Fruit fly (Drosophila melanogaster) whole organism, embryonic: ENCODE results near the gene Mob3.

ENCODE experiments used
- Abd-B ChIP-seq: fragments of 200-800 bp; sonication (Bioruptor generic); optimal IDR thresholded peaks from 2 replicates; lab custom pipeline; 2018; ENCODE audit warnings: missing biosample characterization, mild to moderate bottlenecking, missing genetic modification characterization, moderate library complexity
- Ada2b ChIP-seq: fragments of 200-800 bp; sonication (Bioruptor generic); IDR thresholded peaks from 2 replicates; pipeline ENCODE4 v1.3.6; 2022; ENCODE audit warnings: missing biosample characterization, missing genetic modification characterization
- Adf1 ChIP-seq: fragments of 200-800 bp; sonication (Bioruptor generic); IDR thresholded peaks from 2 replicates; pipeline ENCODE4 v1.3.6; 2022; ENCODE audit warnings: missing biosample characterization, missing genetic modification characterization
- B-H2 ChIP-seq: fragments of 200-800 bp; sonication (Bioruptor generic); optimal IDR thresholded peaks from 2 replicates; lab custom pipeline; 2018; ENCODE audit warnings: missing biosample characterization, mild to moderate bottlenecking, missing genetic modification characterization
- CG13624 ChIP-seq: fragments of 200-800 bp; sonication (Bioruptor generic); optimal IDR thresholded peaks from 2 replicates; lab custom pipeline; 2016; ENCODE audit warnings: missing biosample characterization, missing genetic modification characterization
- CG13775 ChIP-seq: fragments of 200-800 bp; sonication (Bioruptor generic); optimal IDR thresholded peaks from 3 replicates; lab custom pipeline; 2017; ENCODE audit warnings: missing biosample characterization, mild to moderate bottlenecking, missing genetic modification characterization
- CG13894 ChIP-seq: fragments of 200-800 bp; sonication (Bioruptor generic); optimal IDR thresholded peaks from 3 replicates; lab custom pipeline; 2018; ENCODE audit warnings: missing biosample characterization, mild to moderate bottlenecking, missing genetic modification characterization, moderate library complexity
- CG30403 ChIP-seq: fragments of 200-800 bp; sonication (Bioruptor generic); optimal IDR thresholded peaks from 3 replicates; lab custom pipeline; 2016; ENCODE audit warnings: missing biosample characterization, missing genetic modification characterization
- CG3065 ChIP-seq: fragments of 200-800 bp; sonication (Bioruptor generic); optimal IDR thresholded peaks from 2 replicates; lab custom pipeline; 2016; ENCODE audit warnings: missing biosample characterization, missing genetic modification characterization
- CG31224 ChIP-seq: fragments of 200-800 bp; sonication (Bioruptor generic); IDR thresholded peaks from 2 replicates; pipeline ENCODE4 v1.3.6; 2022; ENCODE audit warnings: missing biosample characterization, missing genetic modification characterization
- CG3163 ChIP-seq: fragments of 200-800 bp; sonication (Bioruptor generic); optimal IDR thresholded peaks from 3 replicates; lab custom pipeline; 2016; ENCODE audit warnings: missing biosample characterization, missing genetic modification characterization
- CG3281 ChIP-seq: fragments of 200-800 bp; sonication (Bioruptor generic); optimal IDR thresholded peaks from 3 replicates; lab custom pipeline; 2017; ENCODE audit warnings: missing biosample characterization, mild to moderate bottlenecking, missing genetic modification characterization
- CG6254 ChIP-seq: fragments of 200-800 bp; sonication (Bioruptor generic); optimal IDR thresholded peaks from 3 replicates; lab custom pipeline; 2017; ENCODE audit warnings: mild to moderate bottlenecking, missing biosample characterization, missing genetic modification reagents, missing genetic modification characterization
- CG7745 ChIP-seq: fragments of 200-800 bp; sonication (Bioruptor generic); optimal IDR thresholded peaks from 2 replicates; lab custom pipeline; 2018; ENCODE audit warnings: missing biosample characterization, mild to moderate bottlenecking, missing genetic modification characterization, moderate library complexity
- CG8478 ChIP-seq: fragments of >200 bp; optimal IDR thresholded peaks from 2 replicates; lab custom pipeline; 2018
- CG9609 ChIP-seq: fragments of 200-800 bp; sonication (Bioruptor generic); optimal IDR thresholded peaks from 3 replicates; lab custom pipeline; 2016; ENCODE audit warnings: missing biosample characterization, missing genetic modification characterization
- CG9817 ChIP-seq: fragments of 200-800 bp; sonication (Bioruptor generic); optimal IDR thresholded peaks from 2 replicates; lab custom pipeline; 2018; ENCODE audit warnings: missing biosample characterization, mild to moderate bottlenecking, missing genetic modification characterization, moderate library complexity
- Deaf1 ChIP-seq: fragments of 200-800 bp; optimal IDR thresholded peaks from 3 replicates; lab custom pipeline; 2019; ENCODE audit warnings: missing biosample characterization, mild to moderate bottlenecking, missing genetic modification characterization, moderate library complexity
- Dip2 ChIP-seq: fragments of 200-800 bp; sonication (Bioruptor generic); IDR thresholded peaks from 2 replicates; pipeline ENCODE4 v1.3.6; 2022; ENCODE audit warnings: missing biosample characterization, missing genetic modification characterization
- E2f1 ChIP-seq: fragments of 200-800 bp; sonication (Bioruptor generic); IDR thresholded peaks from 2 replicates; pipeline ENCODE4 v1.3.6; 2022; ENCODE audit warnings: missing biosample characterization, missing genetic modification characterization
- H2.0 ChIP-seq: fragments of 200-800 bp; sonication (Bioruptor generic); IDR thresholded peaks from 2 replicates; pipeline ENCODE4 v1.3.6; 2022; ENCODE audit warnings: missing biosample characterization, missing genetic modification characterization
- HLH54F ChIP-seq: fragments of 200-800 bp; sonication (Bioruptor generic); optimal IDR thresholded peaks from 3 replicates; lab custom pipeline; 2016; ENCODE audit warnings: missing biosample characterization, missing genetic modification characterization
- HmgZ ChIP-seq: fragments of 200-800 bp; sonication (Bioruptor generic); optimal IDR thresholded peaks from 2 replicates; lab custom pipeline; 2018; ENCODE audit warnings: missing biosample characterization, mild to moderate bottlenecking, missing genetic modification characterization
- Hr3 ChIP-seq: fragments of 200-800 bp; sonication (Bioruptor generic); optimal IDR thresholded peaks from 3 replicates; lab custom pipeline; 2016; ENCODE audit warnings: missing biosample characterization, missing genetic modification characterization
- Hr39 ChIP-seq: fragments of >200 bp; optimal IDR thresholded peaks from 2 replicates; lab custom pipeline; 2017
- Hsf ChIP-seq: fragments of 200-800 bp; sonication (Bioruptor generic); optimal IDR thresholded peaks from 3 replicates; lab custom pipeline; 2016; ENCODE audit warnings: missing biosample characterization, missing genetic modification characterization
- Jarid2 ChIP-seq: fragments of 200-800 bp; sonication (Bioruptor generic); optimal IDR thresholded peaks from 3 replicates; lab custom pipeline; 2017; ENCODE audit warnings: mild to moderate bottlenecking, missing biosample characterization, missing genetic modification reagents, missing genetic modification characterization
- Max ChIP-seq: fragments of 200-800 bp; sonication (Bioruptor generic); optimal IDR thresholded peaks from 2 replicates; lab custom pipeline; 2016; ENCODE audit warnings: missing biosample characterization, mild to moderate bottlenecking, missing genetic modification characterization
- Mes4 ChIP-seq: fragments of 200-800 bp; sonication (Bioruptor generic); optimal IDR thresholded peaks from 2 replicates; lab custom pipeline; 2016; ENCODE audit warnings: missing biosample characterization, missing genetic modification characterization
- Myb ChIP-seq: fragments of 200-800 bp; sonication (Bioruptor generic); optimal IDR thresholded peaks from 2 replicates; lab custom pipeline; 2016; ENCODE audit warnings: missing biosample characterization, missing genetic modification characterization
- NK7.1 ChIP-seq: fragments of 200-800 bp; sonication (Bioruptor generic); optimal IDR thresholded peaks from 3 replicates; lab custom pipeline; 2016; ENCODE audit warnings: missing biosample characterization, missing genetic modification characterization
- Ravus ChIP-seq: fragments of 200-800 bp; sonication (Bioruptor generic); IDR thresholded peaks from 2 replicates; pipeline ENCODE4 v1.3.6; 2022; ENCODE audit warnings: missing biosample characterization, missing genetic modification characterization
- caup ChIP-seq: fragments of 200-800 bp; sonication (Bioruptor generic); optimal IDR thresholded peaks from 3 replicates; lab custom pipeline; 2017; ENCODE audit warnings: missing biosample characterization, mild to moderate bottlenecking, missing genetic modification characterization, moderate library complexity; ENCODE audit not compliant: severe bottlenecking
- cwo ChIP-seq: fragments of 200-800 bp; sonication (Bioruptor generic); optimal IDR thresholded peaks from 3 replicates; lab custom pipeline; 2017; ENCODE audit warnings: missing biosample characterization, missing genetic modification characterization, mild to moderate bottlenecking, moderate library complexity, missing genetic modification reagents
- dati ChIP-seq: fragments of 200-800 bp; sonication (Bioruptor generic); IDR thresholded peaks from 2 replicates; pipeline ENCODE4 v1.3.6; 2022; ENCODE audit warnings: missing biosample characterization, missing genetic modification characterization
- gem ChIP-seq: fragments of 200-800 bp; sonication (Bioruptor generic); optimal IDR thresholded peaks from 2 replicates; lab custom pipeline; 2019; ENCODE audit warnings: missing biosample characterization, mild to moderate bottlenecking, missing genetic modification characterization, moderate library complexity
- her ChIP-seq: fragments of 200-800 bp; sonication (Bioruptor generic); optimal IDR thresholded peaks from 2 replicates; lab custom pipeline; 2016; ENCODE audit warnings: missing biosample characterization, missing genetic modification characterization
- ind ChIP-seq: fragments of 200-800 bp; sonication (Bioruptor generic); optimal IDR thresholded peaks from 3 replicates; lab custom pipeline; 2016; ENCODE audit warnings: missing biosample characterization, missing genetic modification characterization
- kay ChIP-seq: fragments of 200-800 bp; sonication (Bioruptor generic); optimal IDR thresholded peaks from 2 replicates; lab custom pipeline; 2016; ENCODE audit warnings: missing biosample characterization, missing genetic modification characterization
- knrl ChIP-seq: fragments of 200-800 bp; sonication (Bioruptor generic); IDR thresholded peaks from 3 replicates; pipeline ENCODE4 v1.3.6; 2022; ENCODE audit warnings: missing biosample characterization, missing genetic modification characterization; ENCODE audit not compliant: partially characterized antibody
- mam ChIP-seq: fragments of 200-800 bp; sonication (Bioruptor generic); optimal IDR thresholded peaks from 3 replicates; lab custom pipeline; 2016; ENCODE audit warnings: missing biosample characterization, missing genetic modification characterization
- oc ChIP-seq: fragments of 200-800 bp; sonication (Bioruptor generic); optimal IDR thresholded peaks from 2 replicates; lab custom pipeline; 2018; ENCODE audit warnings: missing biosample characterization, mild to moderate bottlenecking, missing genetic modification characterization, moderate library complexity
- pfk ChIP-seq: fragments of 200-800 bp; sonication (Bioruptor generic); optimal IDR thresholded peaks from 2 replicates; lab custom pipeline; 2018; ENCODE audit warnings: missing biosample characterization, mild to moderate bottlenecking, missing genetic modification characterization, moderate library complexity
- pnt ChIP-seq: fragments of 200-800 bp; sonication (Bioruptor generic); optimal IDR thresholded peaks from 3 replicates; lab custom pipeline; 2016; ENCODE audit warnings: missing biosample characterization, missing genetic modification characterization
- pros ChIP-seq: fragments of 200-800 bp; sonication (Bioruptor generic); optimal IDR thresholded peaks from 3 replicates; lab custom pipeline; 2019; ENCODE audit warnings: missing biosample characterization, mild to moderate bottlenecking, missing genetic modification characterization, moderate library complexity
- rib ChIP-seq: fragments of 200-800 bp; sonication (Bioruptor generic); IDR thresholded peaks from 2 replicates; pipeline ENCODE4 v1.3.6; 2022; ENCODE audit warnings: missing biosample characterization, missing genetic modification characterization
- row ChIP-seq: fragments of 200-800 bp; sonication (Bioruptor generic); IDR thresholded peaks from 3 replicates; pipeline ENCODE4 v1.3.6; 2022; ENCODE audit warnings: missing biosample characterization, missing genetic modification characterization
- schlank ChIP-seq: fragments of 200-800 bp; sonication (Bioruptor generic); optimal IDR thresholded peaks from 2 replicates; lab custom pipeline; 2018; ENCODE audit warnings: missing biosample characterization, mild to moderate bottlenecking, missing genetic modification characterization
- seq ChIP-seq: fragments of 200-800 bp; sonication (Bioruptor generic); IDR thresholded peaks from 2 replicates; pipeline ENCODE4 v1.3.6; 2022; ENCODE audit warnings: missing biosample characterization, missing genetic modification characterization
- ttk ChIP-seq: fragments of 200-800 bp; sonication (Bioruptor generic); IDR thresholded peaks from 2 replicates; pipeline ENCODE4 v2.1.2; 2022; ENCODE audit warnings: missing biosample characterization, missing genetic modification characterization
- unc-4 ChIP-seq: fragments of 200-800 bp; sonication (Bioruptor generic); IDR thresholded peaks from 2 replicates; pipeline ENCODE4 v1.3.6; 2022; ENCODE audit warnings: missing biosample characterization, missing genetic modification characterization; ENCODE audit not compliant: partially characterized antibody
- vvl ChIP-seq: fragments of 200-800 bp; sonication (Bioruptor generic); IDR thresholded peaks from 2 replicates; pipeline ENCODE4 v1.3.6; 2022; ENCODE audit warnings: missing biosample characterization, missing genetic modification characterization

The Mob3 gene

DNA sequence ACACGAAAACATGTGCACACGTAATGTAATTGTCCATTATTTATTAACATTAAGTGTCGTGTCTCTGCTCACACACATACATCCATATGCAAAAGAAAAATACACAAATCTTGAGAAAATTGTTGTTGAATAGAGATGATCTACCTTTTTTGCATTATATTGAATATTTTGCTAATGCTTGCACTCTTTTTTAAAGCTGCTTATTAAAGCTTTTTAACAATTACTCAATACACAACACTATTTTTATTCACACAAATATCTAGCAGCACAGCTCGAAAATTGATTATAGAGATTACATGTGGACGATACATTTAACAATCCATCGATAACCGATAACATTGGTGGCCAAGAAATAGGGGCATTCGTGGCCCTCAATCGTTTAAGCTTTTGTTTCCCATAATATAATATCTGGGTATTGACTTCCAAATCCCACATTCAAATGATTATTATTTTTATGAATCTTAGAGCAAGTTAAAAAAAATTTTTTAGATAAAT is 27.0 kb downstream of the Mob3 start, which contains the start of gene Ufd4 (continued):
- TF ChIP-seq caup = no peak
- peak; percentile 64; the same call in 1 of the 2 replicates for TF ChIP-seq E2f1 (GFP tag; lab: Robert Waterston, UW)
- TF ChIP-seq vvl (GFP tag; lab: Robert Waterston, UW) = peak; percentile 88; the same call in 1 of the 2 replicates
- TF ChIP-seq CG7745 = peak; percentile 7
- peak; percentile 81 for TF ChIP-seq row (GFP tag; lab: Robert Waterston, UW)
- TF ChIP-seq Deaf1 = no peak
- no peak for TF ChIP-seq Hsf (GFP tag; lab: Kevin White, UChicago)
- peak; percentile 21 for TF ChIP-seq Myb (GFP tag; lab: Kevin White, UChicago)
- TF ChIP-seq NK7.1 (GFP tag; lab: Kevin White, UChicago) = peak; percentile 16
- TF ChIP-seq Mes4 = peak; percentile 11
- TF ChIP-seq cwo (GFP tag; lab: Kevin White, UChicago) = no peak
- peak; percentile 66 for TF ChIP-seq CG13624 (GFP tag; lab: Kevin White, UChicago)
- TF ChIP-seq B-H2 (GFP tag; lab: Kevin White, UChicago) = peak; percentile 48
- TF ChIP-seq Ada2b (GFP tag; lab: Robert Waterston, UW) = peak; percentile 65
- TF ChIP-seq dati (GFP tag; lab: Robert Waterston, UW) = no peak
- no peak for TF ChIP-seq CG31224 (GFP tag; lab: Robert Waterston, UW)
- TF ChIP-seq pros (GFP tag; lab: Kevin White, UChicago) = no peak
- peak; percentile 32; the same call in 1 of the 2 replicates for TF ChIP-seq H2.0 (GFP tag; lab: Robert Waterston, UW)
- peak; percentile 41 for TF ChIP-seq CG6254 (GFP tag; lab: Kevin White, UChicago)
- TF ChIP-seq Hr3 (GFP tag; lab: Kevin White, UChicago) = peak; percentile 30
- peak; percentile 63 for TF ChIP-seq HLH54F (GFP tag; lab: Kevin White, UChicago)
- peak; percentile 64 for TF ChIP-seq HmgZ (tag; lab: Kevin White, UChicago)
- no peak for TF ChIP-seq CG8478 (lab: Kevin White, UChicago)
- TF ChIP-seq oc (tag; lab: Kevin White, UChicago) = no peak
- no peak for TF ChIP-seq Jarid2 (GFP tag; lab: Kevin White, UChicago)
- peak; percentile 34 for TF ChIP-seq CG13775
- peak; percentile 53 for TF ChIP-seq Max (GFP tag; lab: Kevin White, UChicago)
- TF ChIP-seq CG30403 (GFP tag; lab: Kevin White, UChicago) = peak; percentile 67
- no peak for TF ChIP-seq schlank (tag; lab: Kevin White, UChicago)
- peak; percentile 8 for TF ChIP-seq pnt (GFP tag; lab: Kevin White, UChicago)
- TF ChIP-seq knrl (GFP tag; lab: Robert Waterston, UW) = no peak
- no peak for TF ChIP-seq Hr39
- TF ChIP-seq CG13894 (tag; lab: Kevin White, UChicago) = no peak
- TF ChIP-seq CG9609 (GFP tag; lab: Kevin White, UChicago) = peak; percentile 16
- TF ChIP-seq CG3065 (GFP tag; lab: Kevin White, UChicago) = no peak
- no peak for TF ChIP-seq Abd-B (GFP tag; lab: Kevin White, UChicago)
- TF ChIP-seq mam = peak; percentile 62
- TF ChIP-seq ind = peak; percentile 63
- TF ChIP-seq unc-4 (GFP tag; lab: Robert Waterston, UW) = no peak; the same call in 1 of the 2 replicates
- TF ChIP-seq kay (GFP tag; lab: Kevin White, UChicago) = no peak
- peak; percentile 25; the same call in 1 of the 2 replicates for TF ChIP-seq rib (GFP tag; lab: Robert Waterston, UW)
- no peak for TF ChIP-seq gem
- TF ChIP-seq CG9817 = no peak
- no peak for TF ChIP-seq CG3281 (GFP tag; lab: Kevin White, UChicago)
- peak; percentile 47 for TF ChIP-seq pfk (GFP tag; lab: Kevin White, UChicago)
- peak; percentile 34 for TF ChIP-seq CG3163 (GFP tag; lab: Kevin White, UChicago)
- no peak for TF ChIP-seq Adf1 (GFP tag; lab: Robert Waterston, UW)
- peak; percentile 40 for TF ChIP-seq her (GFP tag; lab: Kevin White, UChicago)
- no peak; the same call in 1 of the 2 replicates for TF ChIP-seq ttk
- no peak for TF ChIP-seq Dip2 (GFP tag; lab: Robert Waterston, UW)
- TF ChIP-seq Ravus = no peak
- no peak for TF ChIP-seq seq (GFP tag; lab: Robert Waterston, UW)
